Worm (Caenorhabditis elegans) whole organism, late embryonic: ENCODE data around the gene Y57G11A.4.

Experiments
- C08G9.2 ChIP-seq: sonication (generic microtip); optimal IDR thresholded peaks from 2 replicates; lab custom pipeline; 2016; ENCODE audit warnings: mild to moderate bottlenecking, missing genetic modification characterization, moderate library complexity, missing compliant biosample characterization
- C38D4.7 ChIP-seq: fragments of 200-800 bp; sonication (Bioruptor generic); optimal IDR thresholded peaks from 2 replicates; lab custom pipeline; 2018; ENCODE audit warnings: mild to moderate bottlenecking, missing genetic modification characterization, moderate library complexity, missing compliant biosample characterization
- F13H6.1 ChIP-seq: sonication (generic microtip); optimal IDR thresholded peaks from 2 replicates; lab custom pipeline; 2016; ENCODE audit warnings: missing genetic modification characterization, missing compliant biosample characterization
- Y22D7AL.16 ChIP-seq: sonication (generic microtip); optimal IDR thresholded peaks from 2 replicates; lab custom pipeline; 2016; ENCODE audit warnings: missing genetic modification characterization, missing compliant biosample characterization
- ahr-1 ChIP-seq: sonication (generic microtip); optimal IDR thresholded peaks from 2 replicates; lab custom pipeline; 2016; ENCODE audit warnings: missing genetic modification characterization, missing compliant biosample characterization
- ama-1 ChIP-seq: fragments of 150-350 bp; optimal IDR thresholded peaks from 2 replicates; lab custom pipeline; 2014
- ceh-18 ChIP-seq: sonication (generic microtip); optimal IDR thresholded peaks from 2 replicates; lab custom pipeline; 2016; ENCODE audit warnings: missing genetic modification characterization, missing compliant biosample characterization
- ceh-19 ChIP-seq: fragments of 200-800 bp; sonication (Bioruptor generic); optimal IDR thresholded peaks from 2 replicates; lab custom pipeline; 2018; ENCODE audit warnings: mild to moderate bottlenecking, missing genetic modification characterization, missing compliant biosample characterization
- ceh-31 ChIP-seq: sonication (generic microtip); optimal IDR thresholded peaks from 2 replicates; lab custom pipeline; 2016; ENCODE audit warnings: missing genetic modification characterization, missing compliant biosample characterization
- ceh-48 ChIP-seq: sonication (generic microtip); optimal IDR thresholded peaks from 2 replicates; lab custom pipeline; 2016; ENCODE audit warnings: missing genetic modification characterization, inconsistent platforms, missing compliant biosample characterization
- ceh-6 ChIP-seq: fragments of 200-800 bp; sonication (Bioruptor generic); optimal IDR thresholded peaks from 2 replicates; lab custom pipeline; 2018; ENCODE audit warnings: mild to moderate bottlenecking, missing genetic modification characterization, missing compliant biosample characterization
- ceh-9 ChIP-seq: sonication (generic microtip); optimal IDR thresholded peaks from 2 replicates; lab custom pipeline; 2016; ENCODE audit warnings: mild to moderate bottlenecking, missing genetic modification characterization, inconsistent platforms, missing compliant biosample characterization
- che-1 ChIP-seq: sonication (generic microtip); optimal IDR thresholded peaks from 2 replicates; lab custom pipeline; 2016; ENCODE audit warnings: mild to moderate bottlenecking, missing genetic modification characterization, missing compliant biosample characterization
- dmd-4 ChIP-seq: sonication (generic microtip); optimal IDR thresholded peaks from 2 replicates; lab custom pipeline; 2016; ENCODE audit warnings: borderline replicate concordance, missing genetic modification characterization, missing compliant biosample characterization
- elt-4 ChIP-seq: sonication (generic microtip); optimal IDR thresholded peaks from 2 replicates; lab custom pipeline; 2016; ENCODE audit warnings: missing genetic modification characterization, missing compliant biosample characterization
- ets-4 ChIP-seq: sonication (generic microtip); optimal IDR thresholded peaks from 2 replicates; lab custom pipeline; 2016; ENCODE audit warnings: missing genetic modification characterization, missing compliant biosample characterization
- fax-1 ChIP-seq: sonication (generic microtip); optimal IDR thresholded peaks from 2 replicates; lab custom pipeline; 2016; ENCODE audit warnings: missing genotype, missing genetic modification characterization, missing compliant biosample characterization
- fkh-10 ChIP-seq: fragments of 150-350 bp; optimal IDR thresholded peaks from 2 replicates; lab custom pipeline; 2014; ENCODE audit warnings: missing biosample characterization, missing genetic modification reagents, missing genetic modification characterization
- hlh-30 ChIP-seq: sonication (generic microtip); optimal IDR thresholded peaks from 2 replicates; lab custom pipeline; 2017; ENCODE audit warnings: antibody characterized with exemption, missing genetic modification characterization, missing compliant biosample characterization; ENCODE audit not compliant: insufficient read depth
- hlh-6 ChIP-seq: sonication (generic microtip); optimal IDR thresholded peaks from 2 replicates; lab custom pipeline; 2016; ENCODE audit warnings: missing genotype, missing genetic modification characterization, missing compliant biosample characterization
- lim-6 ChIP-seq: sonication (generic microtip); optimal IDR thresholded peaks from 2 replicates; lab custom pipeline; 2016; ENCODE audit warnings: missing genetic modification characterization, missing compliant biosample characterization
- lin-11 ChIP-seq: fragments of 200-800 bp; sonication (Bioruptor generic); optimal IDR thresholded peaks from 2 replicates; lab custom pipeline; 2018; ENCODE audit warnings: mild to moderate bottlenecking, missing genetic modification characterization, missing compliant biosample characterization
- mec-3 ChIP-seq: sonication (generic microtip); optimal IDR thresholded peaks from 2 replicates; lab custom pipeline; 2016; ENCODE audit warnings: borderline replicate concordance, missing genetic modification characterization, missing compliant biosample characterization
- nfya-1 ChIP-seq: sonication (generic microtip); optimal IDR thresholded peaks from 2 replicates; lab custom pipeline; 2017; ENCODE audit warnings: missing genetic modification characterization, mild to moderate bottlenecking, missing compliant biosample characterization, antibody characterized with exemption, moderate library complexity
- nhr-11 ChIP-seq: fragments of 150-350 bp; optimal IDR thresholded peaks from 2 replicates; lab custom pipeline; 2014; ENCODE audit warnings: missing biosample characterization, missing genetic modification characterization
- nhr-232 ChIP-seq: sonication (generic microtip); optimal IDR thresholded peaks from 2 replicates; lab custom pipeline; 2016; ENCODE audit warnings: missing genetic modification characterization, missing compliant biosample characterization
- npax-4 ChIP-seq: sonication (generic microtip); optimal IDR thresholded peaks from 2 replicates; lab custom pipeline; 2016; ENCODE audit warnings: missing genetic modification characterization, missing compliant biosample characterization
- odd-2 ChIP-seq: sonication (generic microtip); optimal IDR thresholded peaks from 2 replicates; lab custom pipeline; 2017; ENCODE audit warnings: antibody characterized with exemption, mild to moderate bottlenecking, missing genetic modification characterization, missing compliant biosample characterization
- pag-3 ChIP-seq: sonication (generic microtip); optimal IDR thresholded peaks from 2 replicates; lab custom pipeline; 2016; ENCODE audit warnings: missing compliant biosample characterization, missing genetic modification characterization, borderline replicate concordance
- pax-1 ChIP-seq: fragments of 150-350 bp; optimal IDR thresholded peaks from 2 replicates; lab custom pipeline; 2014; ENCODE audit warnings: missing biosample characterization, missing genetic modification characterization
- pha-4 ChIP-seq: fragments of 150-350 bp; optimal IDR thresholded peaks from 2 replicates; lab custom pipeline; 2018; ENCODE audit warnings: missing biosample characterization, missing genetic modification reagents, missing genetic modification characterization
- ref-2 ChIP-seq: sonication (generic microtip); optimal IDR thresholded peaks from 2 replicates; lab custom pipeline; 2016; ENCODE audit warnings: missing genetic modification characterization, missing compliant biosample characterization
- rnt-1 ChIP-seq: sonication (generic microtip); optimal IDR thresholded peaks from 2 replicates; lab custom pipeline; 2016; ENCODE audit warnings: missing genetic modification characterization, missing compliant biosample characterization
- sox-2 ChIP-seq: fragments of 200-800 bp; sonication (Bioruptor generic); IDR thresholded peaks from 2 replicates; pipeline ENCODE4 v1.3.6; 2022; ENCODE audit warnings: missing genetic modification reagents, missing genetic modification characterization, missing compliant biosample characterization
- sox-4 ChIP-seq: sonication (generic microtip); optimal IDR thresholded peaks from 2 replicates; lab custom pipeline; 2017; ENCODE audit warnings: mild to moderate bottlenecking, missing genetic modification characterization, inconsistent platforms, missing compliant biosample characterization
- syd-9 ChIP-seq: sonication (generic microtip); optimal IDR thresholded peaks from 2 replicates; lab custom pipeline; 2016; ENCODE audit warnings: mild to moderate bottlenecking, missing genetic modification characterization, moderate library complexity, missing compliant biosample characterization
- tbx-2 ChIP-seq: sonication (generic microtip); optimal IDR thresholded peaks from 2 replicates; lab custom pipeline; 2016; ENCODE audit warnings: missing genetic modification characterization, missing compliant biosample characterization
- tbx-7 ChIP-seq: sonication (generic microtip); optimal IDR thresholded peaks from 2 replicates; lab custom pipeline; 2016; ENCODE audit warnings: missing genotype, missing genetic modification characterization, missing compliant biosample characterization
- unc-42 ChIP-seq: sonication (generic microtip); optimal IDR thresholded peaks from 2 replicates; lab custom pipeline; 2016; ENCODE audit warnings: missing genotype, missing genetic modification characterization, missing compliant biosample characterization
- ztf-16 ChIP-seq: sonication (generic microtip); optimal IDR thresholded peaks from 2 replicates; lab custom pipeline; 2017; ENCODE audit warnings: missing genetic modification characterization, missing compliant biosample characterization

The Y57G11A.4 gene

ce11 chrIV:14481984-14482383 is at the start of gene Y57G11A.4:
Gene Y57G11A.4, plus strand, starts transcription at chrIV:14482284.
- TF ChIP-seq hlh-30 (tag; lab: Kevin White, UChicago) (no peak), unc-42 (tag; lab: Kevin White, UChicago) (no peak)
- TF ChIP-seq, all 69 proteins: peak for 0

- TF ChIP-seq odd-2 (no peak), lin-11 (tag; lab: Kevin White, UChicago) (no peak), pag-3 (tag; lab: Kevin White, UChicago) (no peak), pha-4 (tag; lab: Kevin White, UChicago) (no peak), che-1 (tag; lab: Kevin White, UChicago) (no peak), fax-1 (tag; lab: Kevin White, UChicago) (no peak), ama-1 (lab: Kevin White, UChicago) (no peak), hlh-6 (tag; lab: Kevin White, UChicago) (no peak), F13H6.1 (tag; lab: Kevin White, UChicago) (no peak), syd-9 (no peak), npax-4 (tag; lab: Kevin White, UChicago) (no peak), elt-4 (tag; lab: Kevin White, UChicago) (no peak), ceh-48 (no peak), ref-2 (no peak), sox-2 (GFP tag; lab: Robert Waterston, UW) (no peak), ceh-19 (GFP tag; lab: Kevin White, UChicago) (no peak), dmd-4 (tag; lab: Kevin White, UChicago) (no peak), ztf-16 (tag; lab: Kevin White, UChicago) (no peak)
Measured at ce11 chrIV:14435902-14436301, 46.2 kb upstream of the Y57G11A.4 start.

- no peak for TF ChIP-seq Y22D7AL.16
- TF ChIP-seq rnt-1 = no peak
- no peak for TF ChIP-seq F13H6.1 (tag; lab: Kevin White, UChicago)
- TF ChIP-seq odd-2 = no peak
- TF ChIP-seq sox-2 (GFP tag; lab: Robert Waterston, UW) = no peak
- peak; percentile 51 for TF ChIP-seq nfya-1
Measured at ce11 chrIV:14437391-14437790, 44.7 kb upstream of the Y57G11A.4 start.

- TF ChIP-seq nhr-11 = no peak
- no peak for TF ChIP-seq elt-4 (tag; lab: Kevin White, UChicago)
- TF ChIP-seq C08G9.2 = no peak
- TF ChIP-seq pag-3 (tag; lab: Kevin White, UChicago) = no peak
- TF ChIP-seq pha-4 (tag; lab: Kevin White, UChicago) = no peak
- no peak for TF ChIP-seq lim-6
- TF ChIP-seq fkh-10 (GFP tag; lab: Kevin White, UChicago) = no peak
- TF ChIP-seq nfya-1 = no peak
- no peak for TF ChIP-seq dmd-4 (tag; lab: Kevin White, UChicago)
- no peak for TF ChIP-seq ceh-31 (tag; lab: Kevin White, UChicago)
- no peak for TF ChIP-seq pax-1
- no peak for TF ChIP-seq ahr-1 (tag; lab: Kevin White, UChicago)
- no peak for TF ChIP-seq tbx-7 (tag; lab: Kevin White, UChicago)
- no peak for TF ChIP-seq mec-3
- TF ChIP-seq ets-4 (tag; lab: Kevin White, UChicago) = no peak
- no peak for TF ChIP-seq npax-4 (tag; lab: Kevin White, UChicago)
- no peak for TF ChIP-seq che-1 (tag; lab: Kevin White, UChicago)
- no peak for TF ChIP-seq Y22D7AL.16
Measured at ce11 chrIV:14444077-14444476, 38.0 kb upstream of the Y57G11A.4 start, which contains the start of gene tra-3. Gene tra-3, minus strand, starts transcription at chrIV:14444183.

ce11 chrIV:14445191-14445795 is 36.8 kb upstream of the Y57G11A.4 start:
- TF ChIP-seq tbx-2 (tag; lab: Kevin White, UChicago) (no peak), ets-4 (tag; lab: Kevin White, UChicago) (no peak), hlh-30 (tag; lab: Kevin White, UChicago) (no peak), dmd-4 (tag; lab: Kevin White, UChicago) (no peak), ref-2 (no peak), nhr-232 (tag; lab: Kevin White, UChicago) (no peak), ztf-16 (tag; lab: Kevin White, UChicago) (no peak), sox-4 (tag; lab: Kevin White, UChicago) (no peak), nfya-1 (no peak), ceh-6 (GFP tag; lab: Kevin White, UChicago) (no peak), pha-4 (tag; lab: Kevin White, UChicago) (no peak), ceh-18 (tag; lab: Kevin White, UChicago) (no peak), ceh-9 (tag; lab: Kevin White, UChicago) (no peak), C38D4.7 (GFP tag; lab: Kevin White, UChicago) (no peak)
